Worm (Caenorhabditis elegans) whole organism, L1 larva: ENCODE measurements around the gene sbsp-1.

Experiments
- aly-2 ChIP-seq: fragments of 150-350 bp; optimal IDR thresholded peaks from 2 replicates; lab custom pipeline; 2014; ENCODE audit warnings: missing biosample characterization, missing genetic modification characterization
- blmp-1 ChIP-seq: fragments of 150-350 bp; optimal IDR thresholded peaks from 2 replicates; lab custom pipeline; 2014; ENCODE audit warnings: missing biosample characterization, missing genetic modification characterization
- ceh-88 ChIP-seq: fragments of 200-800 bp; sonication (Bioruptor generic); IDR thresholded peaks from 2 replicates; pipeline ENCODE4 v1.3.6; 2022; ENCODE audit warnings: missing genetic modification characterization, missing compliant biosample characterization
- jun-1 ChIP-seq: fragments of 150-350 bp; optimal IDR thresholded peaks from 2 replicates; lab custom pipeline; 2014; ENCODE audit warnings: missing biosample characterization, missing genetic modification reagents, missing genetic modification characterization
- mef-2 ChIP-seq: fragments of 150-350 bp; optimal IDR thresholded peaks from 2 replicates; lab custom pipeline; 2014; ENCODE audit warnings: missing biosample characterization, missing genetic modification characterization
- nhr-11 ChIP-seq: fragments of 150-350 bp; optimal IDR thresholded peaks from 2 replicates; lab custom pipeline; 2014; ENCODE audit warnings: missing biosample characterization, missing genetic modification characterization
- sptf-1 ChIP-seq: fragments of 150-350 bp; optimal IDR thresholded peaks from 2 replicates; lab custom pipeline; 2014; ENCODE audit warnings: missing biosample characterization, missing genetic modification characterization
- zag-1 ChIP-seq: fragments of 150-350 bp; optimal IDR thresholded peaks from 2 replicates; lab custom pipeline; 2014; ENCODE audit warnings: missing biosample characterization, missing genetic modification characterization
- ztf-4 ChIP-seq: fragments of 150-350 bp; optimal IDR thresholded peaks from 2 replicates; lab custom pipeline; 2014; ENCODE audit warnings: missing biosample characterization, missing genetic modification characterization

ce11 chrIII:10824206-10824605 is 8.5 kb upstream of the sbsp-1 start:
- no peak for TF ChIP-seq nhr-11 (tag; lab: Kevin White, UChicago)
- TF ChIP-seq mef-2 (tag; lab: Kevin White, UChicago): no peak
- no peak for TF ChIP-seq jun-1
- no peak for TF ChIP-seq aly-2 (tag; lab: Kevin White, UChicago)
- TF ChIP-seq ztf-4: no peak
- no peak for TF ChIP-seq zag-1 (tag; lab: Kevin White, UChicago)
- no peak for TF ChIP-seq blmp-1 (tag; lab: Kevin White, UChicago)
- no peak for TF ChIP-seq sptf-1 (tag; lab: Kevin White, UChicago)
- TF ChIP-seq ceh-88: no peak
